Fruit fly (Drosophila melanogaster): ENCODE measurements around the gene Octbeta2R.

dm6 chr3R:12642051-12642532, 46.6 kb upstream of the Octbeta2R start, which contains the start of gene CG6753:
- TF ChIP-seq Sox102F (GFP tag; optimal IDR thresholded peaks at IDR 0.05) = no peak
- no peak for TF ChIP-seq Eip78C (GFP tag)
- no peak for TF ChIP-seq CG11294 (GFP tag; IDR thresholded peaks at IDR 0.05)
- TF ChIP-seq dac (GFP tag; optimal IDR thresholded peaks at IDR 0.05) = no peak
